Fruit fly (Drosophila melanogaster) Kc167 (cell line): ENCODE measurements around the gene Unc-115b.

Experiments
- psq ChIP-seq: fragments of >200 bp; optimal IDR thresholded peaks from 2 replicates; lab custom pipeline; 2017; ENCODE audit warnings: missing external identifiers
- ttk ChIP-seq: sonication (Bioruptor generic); optimal IDR thresholded peaks from 2 replicates; lab custom pipeline; 2017; ENCODE audit warnings: missing external identifiers

DNA sequence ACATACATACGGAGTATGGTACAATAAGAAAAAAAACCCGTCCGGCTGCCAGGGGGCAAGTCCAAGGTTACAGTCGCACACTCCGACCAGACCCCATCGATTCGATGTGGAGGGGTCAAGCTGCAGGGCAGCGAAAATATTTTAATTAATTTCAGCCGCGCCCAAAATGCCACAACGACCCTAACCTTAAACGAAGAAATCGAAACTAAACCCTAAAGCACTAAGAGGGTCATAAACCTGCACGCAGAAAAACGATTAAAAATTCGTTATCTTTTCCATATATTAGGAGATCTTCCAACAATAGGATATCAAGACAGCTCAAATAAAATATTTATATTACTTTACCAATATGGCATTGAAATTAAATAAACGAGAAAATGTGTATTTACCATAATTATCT lies 9.3 kb upstream of the Unc-115b start:
- TF ChIP-seq ttk (lab: Kevin White, UChicago) = no peak
- no peak for TF ChIP-seq psq (lab: Kevin White, UChicago)
